Worm (Caenorhabditis elegans) whole organism, L3 larva: Measurements from ENCODE around the gene C16C10.8.

Source experiments
- ZK546.5 ChIP-seq: sonication (generic microtip); optimal IDR thresholded peaks from 2 replicates; lab custom pipeline; 2017; ENCODE audit warnings: missing biosample characterization, missing genetic modification characterization
- aly-2 ChIP-seq: fragments of 150-350 bp; optimal IDR thresholded peaks from 2 replicates; lab custom pipeline; 2014; ENCODE audit warnings: missing biosample characterization, missing genetic modification characterization
- ama-1 ChIP-seq: fragments of 150-350 bp; optimal IDR thresholded peaks from 2 replicates; lab custom pipeline; 2018
- ceh-82 ChIP-seq: fragments of 150-350 bp; optimal IDR thresholded peaks from 2 replicates; lab custom pipeline; 2014; ENCODE audit warnings: missing biosample characterization, missing genetic modification characterization
- ceh-9 ChIP-seq: sonication (generic microtip); optimal IDR thresholded peaks from 2 replicates; lab custom pipeline; 2018; ENCODE audit warnings: missing biosample characterization, missing genetic modification characterization
- daf-12 ChIP-seq: fragments of 150-350 bp; optimal IDR thresholded peaks from 2 replicates; lab custom pipeline; 2014; ENCODE audit warnings: missing biosample characterization, missing genetic modification reagents, missing genetic modification characterization
- egl-27 ChIP-seq: sonication (generic microtip); optimal IDR thresholded peaks from 4 replicates; lab custom pipeline; 2017; ENCODE audit warnings: missing biosample characterization, missing genetic modification reagents, missing genetic modification characterization
- elt-2 ChIP-seq: sonication (generic microtip); optimal IDR thresholded peaks from 2 replicates; lab custom pipeline; 2016; ENCODE audit warnings: missing genetic modification reagents, mild to moderate bottlenecking, missing genetic modification characterization, missing compliant biosample characterization
- elt-3 ChIP-seq, 3 experiments: fragments of 150-350 bp in 1 of 3; sonication (generic microtip) in 2 of 3; optimal IDR thresholded peaks; 2 replicates in 2 of 3; 4 replicates in 1 of 3; lab custom pipeline; 2014 to 2017; ENCODE audit warnings: missing biosample characterization in 3 of 3, missing genetic modification characterization in 3 of 3
- eor-1 ChIP-seq, 2 experiments: fragments of 150-350 bp; optimal IDR thresholded peaks; 2 replicates each; lab custom pipeline; 2014 to 2018; ENCODE audit warnings: missing biosample characterization in 2 of 2, missing genetic modification characterization in 2 of 2
- fkh-10 ChIP-seq: sonication (generic microtip); optimal IDR thresholded peaks from 2 replicates; lab custom pipeline; 2017; ENCODE audit warnings: missing biosample characterization, missing genetic modification reagents, missing genetic modification characterization
- fkh-2 ChIP-seq: fragments of 150-350 bp; optimal IDR thresholded peaks from 2 replicates; lab custom pipeline; 2014; ENCODE audit warnings: missing biosample characterization, missing genetic modification reagents, missing genetic modification characterization
- fos-1 ChIP-seq: fragments of 150-350 bp; optimal IDR thresholded peaks from 2 replicates; lab custom pipeline; 2014; ENCODE audit warnings: missing biosample characterization, missing genetic modification characterization
- hmg-11 ChIP-seq: sonication (generic microtip); optimal IDR thresholded peaks from 2 replicates; lab custom pipeline; 2016; ENCODE audit warnings: missing genetic modification characterization, missing compliant biosample characterization
- jun-1 ChIP-seq: fragments of 150-350 bp; optimal IDR thresholded peaks from 2 replicates; lab custom pipeline; 2014; ENCODE audit warnings: missing biosample characterization, missing genetic modification reagents, missing genetic modification characterization
- lin-39 ChIP-seq: fragments of 150-350 bp; optimal IDR thresholded peaks from 2 replicates; lab custom pipeline; 2018; ENCODE audit warnings: missing biosample characterization, missing genetic modification reagents, missing genetic modification characterization
- lsy-12 ChIP-seq: sonication (generic microtip); optimal IDR thresholded peaks from 2 replicates; lab custom pipeline; 2016; ENCODE audit warnings: mild to moderate bottlenecking, missing genetic modification characterization, missing compliant biosample characterization
- mdl-1 ChIP-seq: fragments of 150-350 bp; optimal IDR thresholded peaks from 2 replicates; lab custom pipeline; 2014; ENCODE audit warnings: missing biosample characterization, missing genetic modification characterization
- mml-1 ChIP-seq: fragments of 150-350 bp; sonication (generic microtip); optimal IDR thresholded peaks from 3 replicates; lab custom pipeline; 2014; ENCODE audit warnings: missing biosample characterization, missing genetic modification characterization
- nfya-1 ChIP-seq: sonication (generic microtip); optimal IDR thresholded peaks from 2 replicates; lab custom pipeline; 2017; ENCODE audit warnings: missing genetic modification characterization, mild to moderate bottlenecking, missing compliant biosample characterization, antibody characterized with exemption, moderate library complexity; ENCODE audit not compliant: insufficient read depth
- nhr-11 ChIP-seq: fragments of 150-350 bp; optimal IDR thresholded peaks from 2 replicates; lab custom pipeline; 2014; ENCODE audit warnings: missing biosample characterization, missing genetic modification characterization
- nhr-23 ChIP-seq: fragments of 150-350 bp; optimal IDR thresholded peaks from 2 replicates; lab custom pipeline; 2014; ENCODE audit warnings: missing biosample characterization, missing genetic modification reagents, missing genetic modification characterization
- nhr-25 ChIP-seq: sonication (generic microtip); optimal IDR thresholded peaks from 2 replicates; lab custom pipeline; 2017; ENCODE audit warnings: missing biosample characterization, missing genetic modification characterization
- nhr-28 ChIP-seq: fragments of 150-350 bp; optimal IDR thresholded peaks from 2 replicates; lab custom pipeline; 2014; ENCODE audit warnings: missing biosample characterization, missing genetic modification characterization
- nhr-43 ChIP-seq: sonication (generic microtip); optimal IDR thresholded peaks from 2 replicates; lab custom pipeline; 2016; ENCODE audit warnings: mild to moderate bottlenecking, missing genetic modification characterization, missing compliant biosample characterization; ENCODE audit not compliant: poor library complexity, severe bottlenecking
- nhr-67 ChIP-seq: fragments of 150-350 bp; optimal IDR thresholded peaks from 2 replicates; lab custom pipeline; 2014; ENCODE audit warnings: missing biosample characterization, missing genetic modification characterization
- nhr-76 ChIP-seq: fragments of 150-350 bp; sonication (generic microtip); optimal IDR thresholded peaks from 5 replicates; lab custom pipeline; 2014; ENCODE audit warnings: missing biosample characterization, missing genetic modification characterization
- nhr-77 ChIP-seq: fragments of 150-350 bp; optimal IDR thresholded peaks from 2 replicates; lab custom pipeline; 2014; ENCODE audit warnings: missing biosample characterization, missing genetic modification characterization
- pqm-1 ChIP-seq: fragments of 150-350 bp; optimal IDR thresholded peaks from 2 replicates; lab custom pipeline; 2017; ENCODE audit warnings: missing biosample characterization, missing genetic modification characterization, inconsistent platforms
- sea-2 ChIP-seq: fragments of 150-350 bp; sonication (generic microtip); optimal IDR thresholded peaks from 4 replicates; lab custom pipeline; 2014; ENCODE audit warnings: missing biosample characterization, missing genetic modification reagents, missing genetic modification characterization
- skn-1 ChIP-seq: fragments of 150-350 bp; optimal IDR thresholded peaks from 2 replicates; lab custom pipeline; 2014; ENCODE audit warnings: missing biosample characterization, missing genetic modification characterization
- snpc-4 ChIP-seq: fragments of 150-350 bp; optimal IDR thresholded peaks from 2 replicates; lab custom pipeline; 2014; ENCODE audit warnings: missing biosample characterization, missing genetic modification characterization
- tbx-2 ChIP-seq: sonication (generic microtip); optimal IDR thresholded peaks from 2 replicates; lab custom pipeline; 2016; ENCODE audit warnings: mild to moderate bottlenecking, missing genetic modification characterization, missing compliant biosample characterization
- unc-39 ChIP-seq: sonication (generic microtip); optimal IDR thresholded peaks from 4 replicates; lab custom pipeline; 2017; ENCODE audit warnings: missing biosample characterization, missing genetic modification characterization
- unc-62 ChIP-seq: fragments of 150-350 bp; sonication (generic microtip); optimal IDR thresholded peaks from 4 replicates; lab custom pipeline; 2014; ENCODE audit warnings: missing biosample characterization, missing genetic modification reagents, missing genetic modification characterization
- zag-1 ChIP-seq: fragments of 150-350 bp; optimal IDR thresholded peaks from 2 replicates; lab custom pipeline; 2014; ENCODE audit warnings: missing biosample characterization, missing genetic modification characterization
- ztf-11 ChIP-seq: fragments of 150-350 bp; optimal IDR thresholded peaks from 2 replicates; lab custom pipeline; 2014; ENCODE audit warnings: missing biosample characterization, missing genetic modification characterization
- ztf-4 ChIP-seq: fragments of 150-350 bp; optimal IDR thresholded peaks from 2 replicates; lab custom pipeline; 2014; ENCODE audit warnings: missing biosample characterization, missing genetic modification characterization

The C16C10.8 gene

ce11 chrIII:4170903-4171377, 7.0 kb upstream of the C16C10.8 start, which contains the start of the genes rnf-121 and C16C10.4 (continued):
- TF ChIP-seq elt-2 (peak; percentile 22), egl-27 (tag; lab: Kevin White, UChicago) (no peak), mdl-1 (no peak), eor-1 (tag; optimal IDR thresholded peaks at IDR 0.05; lab: Kevin White, UChicago) (no peak), nhr-77 (tag; lab: Kevin White, UChicago) (no peak), ZK546.5 (tag; lab: Kevin White, UChicago) (no peak), snpc-4 (peak; percentile 64), jun-1 (tag; lab: Kevin White, UChicago) (no peak)
- TF ChIP-seq, all 47 proteins: peak for 15

ce11 chrIII:4168665-4169064, 4.7 kb upstream of the C16C10.8 start, which contains the start of gene ccdc-55:
TSS of gene ccdc-55 (minus strand) at chrIII:4168765.
- TF ChIP-seq nhr-25 (tag; lab: Kevin White, UChicago), result no peak
- TF ChIP-seq daf-12 (tag; lab: Kevin White, UChicago), result no peak
- TF ChIP-seq ceh-82 (tag; lab: Kevin White, UChicago), result no peak
- TF ChIP-seq ceh-9, result no peak
- no peak for TF ChIP-seq sea-2 (GFP tag; lab: Kevin White, UChicago)
- TF ChIP-seq zag-1, result no peak
- no peak for TF ChIP-seq elt-2
- TF ChIP-seq mdl-1, result no peak
- TF ChIP-seq nhr-77 (tag; lab: Kevin White, UChicago), result no peak
- no peak for TF ChIP-seq unc-39 (tag; lab: Kevin White, UChicago)
- no peak for TF ChIP-seq jun-1 (tag; lab: Kevin White, UChicago)
- no peak for TF ChIP-seq mml-1
- TF ChIP-seq ama-1, result no peak
- TF ChIP-seq aly-2, result no peak
- TF ChIP-seq nhr-28 (tag; lab: Kevin White, UChicago), result no peak

ce11 chrIII:4166745-4167144, 2.8 kb upstream of the C16C10.8 start, which contains the start of gene rnf-5:
TSS of gene rnf-5 (minus strand) at chrIII:4166845.
- no peak for TF ChIP-seq pqm-1 (tag; lab: Kevin White, UChicago)
- TF ChIP-seq, all 47 proteins: peak for 0

- TF ChIP-seq ztf-4 (tag; lab: Kevin White, UChicago) (no peak), fkh-10 (GFP tag; lab: Kevin White, UChicago) (no peak), snpc-4 (no peak), lsy-12 (tag; lab: Kevin White, UChicago) (no peak), tbx-2 (no peak), elt-2 (no peak), nhr-76 (tag; lab: Kevin White, UChicago) (no peak), jun-1 (tag; lab: Kevin White, UChicago) (no peak), unc-62 (GFP tag; lab: Kevin White, UChicago) (no peak), fkh-2 (tag; lab: Kevin White, UChicago) (no peak), nfya-1 (tag; lab: Kevin White, UChicago) (no peak), fos-1 (tag; lab: Kevin White, UChicago) (no peak), mdl-1 (no peak), daf-12 (tag; lab: Kevin White, UChicago) (no peak), nhr-23 (tag; lab: Kevin White, UChicago) (no peak)
Measured at ce11 chrIII:4160937-4161336, 3.0 kb downstream of the C16C10.8 start, which contains the start of gene C01G12.16. TSS of gene C01G12.16 (plus strand) at chrIII:4161237.

- TF ChIP-seq hmg-11 (tag; lab: Kevin White, UChicago), result no peak
- TF ChIP-seq fkh-2 (tag; lab: Kevin White, UChicago), result no peak
- no peak for TF ChIP-seq egl-27 (tag; lab: Kevin White, UChicago)
- TF ChIP-seq nhr-28 (tag; lab: Kevin White, UChicago), result no peak
- TF ChIP-seq nhr-43 (tag; lab: Kevin White, UChicago), result no peak
- TF ChIP-seq unc-39 (tag; lab: Kevin White, UChicago), result no peak
- TF ChIP-seq skn-1 (tag; lab: Kevin White, UChicago), result no peak
- TF ChIP-seq nhr-67 (tag; lab: Kevin White, UChicago), result no peak
- TF ChIP-seq ceh-9, result no peak
- no peak for TF ChIP-seq nfya-1 (tag; lab: Kevin White, UChicago)
- no peak for TF ChIP-seq lin-39 (tag; lab: Kevin White, UChicago)
- TF ChIP-seq nhr-11 (tag; lab: Kevin White, UChicago), result no peak
- TF ChIP-seq ztf-11, result no peak
- no peak for TF ChIP-seq elt-3 (tag; optimal IDR thresholded peaks at IDR 0.05; lab: Kevin White, UChicago)
Measured at ce11 chrIII:4157298-4157697, 6.7 kb downstream of the C16C10.8 start, which contains the start of gene C16C10.9. TSS of gene C16C10.9 (minus strand) at chrIII:4157398.
